Worm (Caenorhabditis elegans) whole organism, L2 larva: ENCODE measurements around the gene K01B6.4.

Source experiments
- F13H6.1 ChIP-seq: sonication (generic microtip); optimal IDR thresholded peaks from 2 replicates; lab custom pipeline; 2016; ENCODE audit warnings: missing genetic modification characterization, missing compliant biosample characterization
- egl-27 ChIP-seq: sonication (generic microtip); optimal IDR thresholded peaks from 3 replicates; lab custom pipeline; 2017; ENCODE audit warnings: missing biosample characterization, missing genetic modification reagents, missing genetic modification characterization
- elt-3 ChIP-seq: sonication (generic microtip); optimal IDR thresholded peaks from 2 replicates; lab custom pipeline; 2017; ENCODE audit warnings: missing biosample characterization, missing genetic modification characterization
- nhr-6 ChIP-seq: fragments of 150-350 bp; optimal IDR thresholded peaks from 2 replicates; lab custom pipeline; 2014; ENCODE audit warnings: missing biosample characterization, missing genetic modification characterization
- unc-39 ChIP-seq: fragments of 150-350 bp; optimal IDR thresholded peaks from 2 replicates; lab custom pipeline; 2014; ENCODE audit warnings: missing biosample characterization, missing genetic modification characterization
- unc-62 ChIP-seq: fragments of 150-350 bp; optimal IDR thresholded peaks from 2 replicates; lab custom pipeline; 2014; ENCODE audit warnings: missing biosample characterization, missing genetic modification reagents, missing genetic modification characterization

- no peak for TF ChIP-seq unc-62 (GFP tag; lab: Kevin White, UChicago)
- no peak for TF ChIP-seq egl-27 (tag; lab: Kevin White, UChicago)
- TF ChIP-seq F13H6.1 = no peak
- TF ChIP-seq unc-39 = no peak
- TF ChIP-seq elt-3 (tag; lab: Kevin White, UChicago) = no peak
- no peak for TF ChIP-seq nhr-6 (tag; lab: Kevin White, UChicago)
These were observed 33.9 kb upstream of the K01B6.4 start, which contains the start of gene ufc-1 for ce11 chrIII:9331084-9331564.
